Fruit fly (Drosophila melanogaster) Kc167 (cell line): ENCODE measurements around the gene para.

ENCODE experiments used
- Myc ChIP-seq: fragments of >200 bp; optimal IDR thresholded peaks from 2 replicates; lab custom pipeline; 2017; ENCODE audit warnings: missing external identifiers
- Sin3A ChIP-seq: fragments of >200 bp; optimal IDR thresholded peaks from 2 replicates; lab custom pipeline; 2018; ENCODE audit warnings: missing external identifiers
- h ChIP-seq: fragments of >200 bp; optimal IDR thresholded peaks from 3 replicates; lab custom pipeline; 2018; ENCODE audit warnings: missing external identifiers
- insv ChIP-seq: fragments of >200 bp; optimal IDR thresholded peaks from 3 replicates; lab custom pipeline; 2018; ENCODE audit warnings: missing external identifiers
- psq ChIP-seq: fragments of >200 bp; optimal IDR thresholded peaks from 2 replicates; lab custom pipeline; 2017; ENCODE audit warnings: missing external identifiers
- ttk ChIP-seq: sonication (Bioruptor generic); optimal IDR thresholded peaks from 2 replicates; lab custom pipeline; 2017; ENCODE audit warnings: missing external identifiers

para gene

dm6 chrX:16422466-16423124 is 110.3 kb downstream of the para start, which contains the start of gene hang:
hang (plus strand) TSS chrX:16422831.
- TF ChIP-seq Myc (lab: Kevin White, UChicago): no peak
- TF ChIP-seq h (lab: Kevin White, UChicago): no peak

- TF ChIP-seq h (lab: Kevin White, UChicago) (no peak), Myc (lab: Kevin White, UChicago) (no peak), insv (no peak), ttk (lab: Kevin White, UChicago) (no peak), psq (lab: Kevin White, UChicago) (no peak), Sin3A (lab: Kevin White, UChicago) (no peak)
Measured at dm6 chrX:16421899-16422412, 110.9 kb downstream of the para start, which contains the start of gene AnxB11. AnxB11 (minus strand) TSS chrX:16422265.

- TF ChIP-seq insv (no peak), Sin3A (lab: Kevin White, UChicago) (no peak), psq (lab: Kevin White, UChicago) (no peak), h (lab: Kevin White, UChicago) (no peak)
Measured at dm6 chrX:16420878-16421277, 112.0 kb downstream of the para start.

- no peak for TF ChIP-seq Myc (lab: Kevin White, UChicago)
- TF ChIP-seq ttk (lab: Kevin White, UChicago): no peak
- no peak for TF ChIP-seq Sin3A (lab: Kevin White, UChicago)
- TF ChIP-seq psq (lab: Kevin White, UChicago): no peak
- TF ChIP-seq insv: no peak
- no peak for TF ChIP-seq h (lab: Kevin White, UChicago)
Measured at dm6 chrX:16420048-16420447, 112.8 kb downstream of the para start.

dm6 chrX:16414451-16415368 is 118.2 kb downstream of the para start, which contains the start of gene Traf-like:
Traf-like (plus strand) TSS chrX:16415046.
- TF ChIP-seq psq (lab: Kevin White, UChicago): no peak
- no peak for TF ChIP-seq insv
- no peak for TF ChIP-seq h (lab: Kevin White, UChicago)
- no peak for TF ChIP-seq Sin3A (lab: Kevin White, UChicago)
- no peak for TF ChIP-seq Myc (lab: Kevin White, UChicago)
- TF ChIP-seq ttk (lab: Kevin White, UChicago): no peak

- TF ChIP-seq insv (no peak), Myc (lab: Kevin White, UChicago) (no peak), Sin3A (lab: Kevin White, UChicago) (no peak), h (lab: Kevin White, UChicago) (no peak), psq (lab: Kevin White, UChicago) (no peak), ttk (lab: Kevin White, UChicago) (no peak)
Measured at dm6 chrX:16406083-16406482, 126.8 kb downstream of the para start.

- TF ChIP-seq psq (lab: Kevin White, UChicago) (no peak), Sin3A (lab: Kevin White, UChicago) (no peak), Myc (lab: Kevin White, UChicago) (no peak), insv (no peak), ttk (lab: Kevin White, UChicago) (no peak), h (lab: Kevin White, UChicago) (no peak)
Measured at dm6 chrX:16405209-16405608, 127.7 kb downstream of the para start, which contains the start of gene CG4301. CG4301 (plus strand) TSS chrX:16405509.
